Worm (Caenorhabditis elegans): ENCODE measurements around the gene C07A12.7.

Gene C07A12.7

ce11 chrX:4553491-4553890 lies 31.5 kb upstream of the C07A12.7 start:
- no peak for TF ChIP-seq ceh-16 (tag; optimal IDR thresholded peaks at IDR 0.05)
- TF ChIP-seq nhr-23 (tag; optimal IDR thresholded peaks at IDR 0.05) = no peak
- TF ChIP-seq F13H6.1 (tag; optimal IDR thresholded peaks at IDR 0.05) = peak; percentile 17
- no peak for TF ChIP-seq nhr-11 (tag; optimal IDR thresholded peaks at IDR 0.05)
- TF ChIP-seq ceh-82 (tag; optimal IDR thresholded peaks at IDR 0.05) = no peak
- TF ChIP-seq R02D3.7 (tag; optimal IDR thresholded peaks at IDR 0.05) = no peak
- no peak for TF ChIP-seq lsy-2 (tag; optimal IDR thresholded peaks at IDR 0.05)
- TF ChIP-seq unc-55 (GFP tag; optimal IDR thresholded peaks at IDR 0.05) = no peak
- no peak for TF ChIP-seq elt-3 (tag; optimal IDR thresholded peaks at IDR 0.05)
- peak; percentile 16 for TF ChIP-seq nhr-129 (tag; optimal IDR thresholded peaks at IDR 0.05)
- peak; percentile 6 for TF ChIP-seq sma-9 (GFP tag; optimal IDR thresholded peaks at IDR 0.05)
- TF ChIP-seq sma-9 (tag; optimal IDR thresholded peaks at IDR 0.05) = no peak
- no peak for TF ChIP-seq gmeb-1 (tag; optimal IDR thresholded peaks at IDR 0.05)
- TF ChIP-seq dmd-4 (tag; optimal IDR thresholded peaks at IDR 0.05) = no peak
- TF ChIP-seq mbf-1 (tag; optimal IDR thresholded peaks at IDR 0.05) = no peak

- TF ChIP-seq dmd-4 (tag; optimal IDR thresholded peaks at IDR 0.05) (no peak), sma-9 (GFP tag; optimal IDR thresholded peaks at IDR 0.05) (peak; percentile 8), sma-9 (tag; optimal IDR thresholded peaks at IDR 0.05) (no peak), ceh-82 (tag; optimal IDR thresholded peaks at IDR 0.05) (no peak), nhr-129 (tag; optimal IDR thresholded peaks at IDR 0.05) (no peak)
Measured at ce11 chrX:4553033-4553432, 31.1 kb upstream of the C07A12.7 start.

ce11 chrX:4550987-4551386 lies 29.0 kb upstream of the C07A12.7 start:
- TF ChIP-seq nhr-25 (tag; optimal IDR thresholded peaks at IDR 0.05) = peak; percentile 60
- no peak for TF ChIP-seq nhr-77 (tag; optimal IDR thresholded peaks at IDR 0.05)
- peak; percentile 16 for TF ChIP-seq blmp-1 (tag; optimal IDR thresholded peaks at IDR 0.05; ENCODE audit: insufficient read depth)
- peak; percentile 47 for TF ChIP-seq nhr-129 (tag; optimal IDR thresholded peaks at IDR 0.05)
- TF ChIP-seq sem-4 (tag; optimal IDR thresholded peaks at IDR 0.05) = peak; percentile 57
- TF ChIP-seq nhr-21 (tag; optimal IDR thresholded peaks at IDR 0.05) = peak; percentile 13
- no peak for TF ChIP-seq C34F6.9 (tag; optimal IDR thresholded peaks at IDR 0.05)
- peak; percentile 28 for TF ChIP-seq sma-9 (GFP tag; optimal IDR thresholded peaks at IDR 0.05)
- TF ChIP-seq sma-9 (tag; optimal IDR thresholded peaks at IDR 0.05) = no peak
- peak; percentile 64 for TF ChIP-seq ceh-16 (tag; optimal IDR thresholded peaks at IDR 0.05)
- no peak for TF ChIP-seq Y55F3AM.14 (GFP tag; optimal IDR thresholded peaks at IDR 0.05)
- TF ChIP-seq egl-27 (tag; optimal IDR thresholded peaks at IDR 0.05) = peak; percentile 46

DNA sequence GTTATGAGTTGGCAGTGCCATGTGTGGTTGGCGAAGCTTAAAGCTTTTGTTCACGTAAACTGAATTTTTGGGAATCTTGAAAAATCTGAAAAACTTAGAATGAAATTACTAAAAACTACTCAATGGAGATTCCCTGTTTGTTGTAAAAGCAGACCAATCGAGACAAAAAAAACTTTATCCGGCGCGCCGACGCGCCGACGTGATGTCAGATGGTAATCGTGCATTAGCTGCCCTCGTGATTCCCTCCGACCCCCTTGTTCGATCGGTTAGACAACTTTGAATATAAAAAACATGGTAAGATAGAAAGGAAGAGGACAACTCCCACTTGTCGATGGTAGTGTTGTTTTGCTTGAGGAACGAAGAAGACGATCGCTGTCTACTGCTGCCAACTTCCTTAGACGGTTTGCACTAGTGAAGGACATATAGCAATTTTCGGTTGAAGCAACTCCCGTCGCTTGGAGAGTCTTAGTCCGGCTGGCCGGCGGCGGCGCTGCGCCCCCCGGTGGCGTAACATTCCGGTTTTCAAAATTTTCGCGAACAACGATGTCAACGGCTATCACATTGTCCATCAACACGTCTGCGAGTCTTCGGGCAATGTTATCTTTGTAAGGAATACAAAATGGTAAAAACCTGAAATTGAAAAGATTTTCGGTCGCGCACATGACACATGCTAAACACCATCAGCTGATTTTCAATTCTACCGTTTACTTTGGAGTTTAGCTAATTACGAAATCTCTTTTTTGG lies 28.1 kb upstream of the C07A12.7 start, which contains the start of gene C07A12.18:
C07A12.18 (minus strand) TSS at position 51 of the 744 bp plus-strand sequence.
- TF ChIP-seq nhr-129 (tag; optimal IDR thresholded peaks at IDR 0.05) = peak; percentile 1
- TF ChIP-seq ZK546.5 (tag; optimal IDR thresholded peaks at IDR 0.05) = no peak
- TF ChIP-seq ceh-82 (tag; optimal IDR thresholded peaks at IDR 0.05) = no peak
- no peak for TF ChIP-seq ztf-4 (tag; optimal IDR thresholded peaks at IDR 0.05)
- TF ChIP-seq sma-9 (GFP tag; optimal IDR thresholded peaks at IDR 0.05) = no peak
- no peak for TF ChIP-seq sma-9 (tag; optimal IDR thresholded peaks at IDR 0.05)
- TF ChIP-seq lsy-2 (tag; optimal IDR thresholded peaks at IDR 0.05) = no peak
- TF ChIP-seq lin-13 (GFP tag; optimal IDR thresholded peaks at IDR 0.05) = no peak
- no peak for TF ChIP-seq Y55F3AM.14 (GFP tag; optimal IDR thresholded peaks at IDR 0.05)
- no peak for TF ChIP-seq nhr-23 (tag; optimal IDR thresholded peaks at IDR 0.05)
- TF ChIP-seq lin-11 (tag; optimal IDR thresholded peaks at IDR 0.05) = no peak
- TF ChIP-seq nhr-25 (tag; optimal IDR thresholded peaks at IDR 0.05) = peak; percentile 3
- no peak for TF ChIP-seq mdl-1 (tag; optimal IDR thresholded peaks at IDR 0.05)

DNA sequence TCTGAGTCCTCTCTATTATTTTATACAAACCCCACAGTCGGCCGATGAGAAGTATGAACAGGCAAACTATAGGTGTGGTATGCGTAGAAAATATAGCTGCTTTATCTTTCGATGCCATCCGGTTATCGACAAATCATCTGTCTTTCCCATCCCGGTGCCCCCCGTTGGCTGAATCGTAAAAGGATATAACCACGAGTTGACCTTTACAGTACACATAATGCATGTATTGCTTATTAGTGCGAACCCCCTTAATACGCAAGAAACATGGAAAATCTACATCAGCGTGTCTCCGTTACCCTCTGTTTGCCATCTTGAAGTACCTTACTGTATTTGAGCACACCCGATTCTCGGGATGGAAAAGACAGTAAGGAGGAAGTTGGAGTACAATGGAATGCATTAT lies 27.0 kb upstream of the C07A12.7 start:
- TF ChIP-seq snpc-4 (tag; optimal IDR thresholded peaks at IDR 0.05) (no peak), mdl-1 (tag; optimal IDR thresholded peaks at IDR 0.05) (no peak), unc-55 (GFP tag; optimal IDR thresholded peaks at IDR 0.05) (no peak), ztf-11 (tag; optimal IDR thresholded peaks at IDR 0.05) (no peak), mbf-1 (tag; optimal IDR thresholded peaks at IDR 0.05) (no peak), elt-1 (tag; optimal IDR thresholded peaks at IDR 0.05) (no peak), fos-1 (tag; optimal IDR thresholded peaks at IDR 0.05) (no peak), unc-62 (GFP tag; optimal IDR thresholded peaks at IDR 0.05) (no peak), peb-1 (tag; optimal IDR thresholded peaks at IDR 0.05) (no peak), ceh-16 (tag; optimal IDR thresholded peaks at IDR 0.05) (no peak), nhr-12 (tag; optimal IDR thresholded peaks at IDR 0.05) (no peak), nhr-21 (tag; optimal IDR thresholded peaks at IDR 0.05) (no peak), nhr-11 (tag; optimal IDR thresholded peaks at IDR 0.05) (no peak), aly-2 (tag; optimal IDR thresholded peaks at IDR 0.05) (no peak), nhr-129 (tag; optimal IDR thresholded peaks at IDR 0.05) (no peak), lin-11 (tag; optimal IDR thresholded peaks at IDR 0.05) (no peak), lsy-2 (tag; optimal IDR thresholded peaks at IDR 0.05) (no peak), skn-1 (tag; optimal IDR thresholded peaks at IDR 0.05) (no peak)

Measured in whole organism, L2 larva.